Worm (Caenorhabditis elegans) whole organism, L1 larva: Measurements from ENCODE around the gene clec-32.

Experiments used
- alr-1 ChIP-seq: fragments of 200-800 bp; sonication (Bioruptor generic); optimal IDR thresholded peaks from 2 replicates; lab custom pipeline; 2018; ENCODE audit warnings: borderline replicate concordance, mild to moderate bottlenecking, missing genetic modification characterization, missing compliant biosample characterization
- aly-2 ChIP-seq: fragments of 150-350 bp; optimal IDR thresholded peaks from 2 replicates; lab custom pipeline; 2014; ENCODE audit warnings: missing biosample characterization, missing genetic modification characterization
- ama-1 ChIP-seq: fragments of 150-350 bp; optimal IDR thresholded peaks from 2 replicates; lab custom pipeline; 2014
- ceh-63 ChIP-seq: fragments of 200-800 bp; sonication (Bioruptor generic); optimal IDR thresholded peaks from 2 replicates; lab custom pipeline; 2018; ENCODE audit warnings: mild to moderate bottlenecking, missing genetic modification characterization, missing compliant biosample characterization
- ceh-8 ChIP-seq: fragments of 200-800 bp; sonication (Bioruptor generic); optimal IDR thresholded peaks from 2 replicates; lab custom pipeline; 2018; ENCODE audit warnings: mild to moderate bottlenecking, missing genetic modification characterization, moderate library complexity, missing compliant biosample characterization
- ceh-88 ChIP-seq: fragments of 200-800 bp; sonication (Bioruptor generic); IDR thresholded peaks from 2 replicates; pipeline ENCODE4 v1.3.6; 2022; ENCODE audit warnings: missing genetic modification characterization, missing compliant biosample characterization
- efl-1 ChIP-seq, 4 experiments: fragments of 150-350 bp; optimal IDR thresholded peaks in 3 of 4; peaks in 1 of 4; 1 replicate in 1 of 4; 2 replicates in 3 of 4; lab custom pipeline; 2014; ENCODE audit warnings: missing biosample characterization in 2 of 4, missing genetic modification characterization in 2 of 4, missing genetic modification reagents in 2 of 4
- efl-3 ChIP-seq: fragments of 200-800 bp; sonication (Bioruptor generic); optimal IDR thresholded peaks from 2 replicates; lab custom pipeline; 2018; ENCODE audit warnings: mild to moderate bottlenecking, missing genetic modification characterization, missing compliant biosample characterization
- egl-27 ChIP-seq, 2 experiments: fragments of 150-350 bp in 1 of 2; sonication (generic microtip); optimal IDR thresholded peaks; 3 replicates each; lab custom pipeline; 2017 to 2018; ENCODE audit warnings: missing biosample characterization in 2 of 2, missing genetic modification characterization in 2 of 2, missing genetic modification reagents in 2 of 2
- elt-2 ChIP-seq: sonication (generic microtip); optimal IDR thresholded peaks from 2 replicates; lab custom pipeline; 2016; ENCODE audit warnings: missing genetic modification characterization, mild to moderate bottlenecking, inconsistent platforms, missing compliant biosample characterization, missing genetic modification reagents
- fkh-10 ChIP-seq: sonication (generic microtip); optimal IDR thresholded peaks from 2 replicates; lab custom pipeline; 2017; ENCODE audit warnings: missing biosample characterization, missing genetic modification reagents, missing genetic modification characterization
- grh-1 ChIP-seq: fragments of 200-800 bp; sonication (Bioruptor generic); IDR thresholded peaks from 2 replicates; pipeline ENCODE4 v1.3.6; 2022; ENCODE audit warnings: missing genetic modification reagents, missing genetic modification characterization, missing compliant biosample characterization
- hpl-2 ChIP-seq: fragments of 150-350 bp; optimal IDR thresholded peaks from 2 replicates; lab custom pipeline; 2014; ENCODE audit warnings: missing biosample characterization, missing genetic modification reagents, missing genetic modification characterization
- irx-1 ChIP-seq: sonication (generic microtip); optimal IDR thresholded peaks from 2 replicates; lab custom pipeline; 2016; ENCODE audit warnings: missing genetic modification characterization, missing compliant biosample characterization
- lin-15B ChIP-seq: fragments of 150-350 bp; sonication (generic microtip); optimal IDR thresholded peaks from 3 replicates; lab custom pipeline; 2014; ENCODE audit warnings: missing biosample characterization, missing genetic modification characterization
- lir-3 ChIP-seq: sonication (generic microtip); optimal IDR thresholded peaks from 2 replicates; lab custom pipeline; 2016; ENCODE audit warnings: mild to moderate bottlenecking, missing genetic modification characterization, moderate library complexity, missing compliant biosample characterization; ENCODE audit not compliant: poor library complexity
- lsy-2 ChIP-seq, 2 experiments: fragments of 150-350 bp; optimal IDR thresholded peaks; 2 replicates each; lab custom pipeline; 2014; ENCODE audit warnings: missing biosample characterization in 2 of 2, missing genetic modification characterization in 2 of 2
- mab-9 ChIP-seq: fragments of 200-800 bp; sonication (Bioruptor generic); IDR thresholded peaks from 2 replicates; pipeline ENCODE4 v1.3.6; 2022; ENCODE audit warnings: missing genetic modification reagents, missing genetic modification characterization, missing compliant biosample characterization
- mef-2 ChIP-seq: fragments of 150-350 bp; optimal IDR thresholded peaks from 2 replicates; lab custom pipeline; 2014; ENCODE audit warnings: missing biosample characterization, missing genetic modification characterization
- mep-1 ChIP-seq: fragments of 150-350 bp; optimal IDR thresholded peaks from 2 replicates; lab custom pipeline; 2014; ENCODE audit warnings: missing biosample characterization, missing genetic modification characterization
- nhr-28 ChIP-seq: fragments of 150-350 bp; optimal IDR thresholded peaks from 2 replicates; lab custom pipeline; 2014; ENCODE audit warnings: missing biosample characterization, missing genetic modification characterization
- nhr-90 ChIP-seq: sonication (generic microtip); optimal IDR thresholded peaks from 2 replicates; lab custom pipeline; 2016; ENCODE audit warnings: mild to moderate bottlenecking, missing genetic modification characterization, missing compliant biosample characterization; ENCODE audit not compliant: poor library complexity
- pqm-1 ChIP-seq: sonication (generic microtip); optimal IDR thresholded peaks from 3 replicates; lab custom pipeline; 2017; ENCODE audit warnings: missing biosample characterization, missing genetic modification characterization
- rnt-1 ChIP-seq: sonication (generic microtip); optimal IDR thresholded peaks from 2 replicates; lab custom pipeline; 2016; ENCODE audit warnings: mild to moderate bottlenecking, missing genetic modification characterization, moderate library complexity, missing compliant biosample characterization
- skn-1 ChIP-seq: fragments of 150-350 bp; optimal IDR thresholded peaks from 2 replicates; lab custom pipeline; 2014; ENCODE audit warnings: missing biosample characterization, missing genetic modification characterization
- snpc-4 ChIP-seq: fragments of 150-350 bp; optimal IDR thresholded peaks from 2 replicates; lab custom pipeline; 2014; ENCODE audit warnings: missing biosample characterization, missing genetic modification characterization
- sox-4 ChIP-seq: sonication (generic microtip); optimal IDR thresholded peaks from 2 replicates; lab custom pipeline; 2016; ENCODE audit warnings: missing genetic modification characterization, missing compliant biosample characterization
- unc-130 ChIP-seq: fragments of 150-350 bp; optimal IDR thresholded peaks from 2 replicates; lab custom pipeline; 2017; ENCODE audit warnings: missing biosample characterization, missing genetic modification characterization, inconsistent platforms
- unc-86 ChIP-seq: sonication (generic microtip); optimal IDR thresholded peaks from 2 replicates; lab custom pipeline; 2016; ENCODE audit warnings: missing genetic modification characterization, missing compliant biosample characterization
- unc-98 ChIP-seq: fragments of 200-800 bp; sonication (Bioruptor generic); IDR thresholded peaks from 2 replicates; pipeline ENCODE4 v1.3.6; 2022; ENCODE audit warnings: missing genetic modification characterization, missing compliant biosample characterization
- ztf-4 ChIP-seq: fragments of 150-350 bp; optimal IDR thresholded peaks from 2 replicates; lab custom pipeline; 2014; ENCODE audit warnings: missing biosample characterization, missing genetic modification characterization

The clec-32 gene

ce11 chrV:16865404-16865803 lies 3.8 kb upstream of the clec-32 start, which contains the start of gene clec-28:
Gene clec-28, plus strand, starts transcription at chrV:16865704.
- TF ChIP-seq fkh-10 (GFP tag; lab: Kevin White, UChicago) (no peak), nhr-90 (tag; lab: Kevin White, UChicago) (no peak), skn-1 (no peak), pqm-1 (no peak), lin-15B (no peak), egl-27 (tag; optimal IDR thresholded peaks at IDR 0.05; lab: Kevin White, UChicago) (no peak), efl-1 (optimal IDR thresholded peaks at IDR 0.05; lab: Kevin White, UChicago) (no peak), efl-1 (GFP tag; optimal IDR thresholded peaks at IDR 0.05 in 1 of 2; lab: Kevin White, UChicago) (no peak), ceh-8 (GFP tag; lab: Kevin White, UChicago) (no peak), nhr-28 (tag; lab: Kevin White, UChicago) (no peak), mab-9 (no peak), unc-86 (tag; lab: Kevin White, UChicago) (no peak)
- TF ChIP-seq, all 84 proteins: peak for 0

DNA sequence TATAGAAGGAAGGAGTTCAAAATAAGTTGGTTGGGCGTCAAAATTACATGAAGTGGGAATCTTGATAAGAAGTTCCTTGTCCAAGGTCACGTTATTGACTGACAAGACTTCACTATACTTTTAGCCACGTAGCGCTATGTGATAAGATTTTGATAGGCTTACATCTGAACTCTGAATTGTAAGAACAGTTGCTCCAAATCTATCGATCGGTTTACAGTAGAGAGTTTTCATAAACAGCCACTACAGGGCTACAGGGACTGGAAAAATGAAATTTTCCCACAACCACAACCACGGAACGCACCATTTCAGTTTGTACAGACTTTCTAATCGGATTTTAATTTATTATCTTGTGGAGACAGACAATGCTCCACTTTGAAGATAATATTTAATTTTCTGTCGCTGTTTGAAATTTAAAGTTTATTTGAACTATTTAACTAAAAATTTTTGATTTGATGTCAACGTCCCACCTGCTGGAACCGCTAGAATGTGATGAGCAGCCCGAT lies 3.6 kb downstream of the clec-32 start, which contains the start of the genes clec-31 and clec-22:
Gene clec-31 (minus strand): TSS at position 101 of the 503 bp plus-strand sequence.
Gene clec-22 (plus strand): TSS at position 453 of the 503 bp plus-strand sequence.
- no peak for TF ChIP-seq lsy-2 (tag; optimal IDR thresholded peaks at IDR 0.05; lab: Kevin White, UChicago)
- no peak for TF ChIP-seq aly-2 (tag; lab: Kevin White, UChicago)
- no peak for TF ChIP-seq ceh-63
- TF ChIP-seq grh-1 (GFP tag; lab: Robert Waterston, UW): no peak

DNA sequence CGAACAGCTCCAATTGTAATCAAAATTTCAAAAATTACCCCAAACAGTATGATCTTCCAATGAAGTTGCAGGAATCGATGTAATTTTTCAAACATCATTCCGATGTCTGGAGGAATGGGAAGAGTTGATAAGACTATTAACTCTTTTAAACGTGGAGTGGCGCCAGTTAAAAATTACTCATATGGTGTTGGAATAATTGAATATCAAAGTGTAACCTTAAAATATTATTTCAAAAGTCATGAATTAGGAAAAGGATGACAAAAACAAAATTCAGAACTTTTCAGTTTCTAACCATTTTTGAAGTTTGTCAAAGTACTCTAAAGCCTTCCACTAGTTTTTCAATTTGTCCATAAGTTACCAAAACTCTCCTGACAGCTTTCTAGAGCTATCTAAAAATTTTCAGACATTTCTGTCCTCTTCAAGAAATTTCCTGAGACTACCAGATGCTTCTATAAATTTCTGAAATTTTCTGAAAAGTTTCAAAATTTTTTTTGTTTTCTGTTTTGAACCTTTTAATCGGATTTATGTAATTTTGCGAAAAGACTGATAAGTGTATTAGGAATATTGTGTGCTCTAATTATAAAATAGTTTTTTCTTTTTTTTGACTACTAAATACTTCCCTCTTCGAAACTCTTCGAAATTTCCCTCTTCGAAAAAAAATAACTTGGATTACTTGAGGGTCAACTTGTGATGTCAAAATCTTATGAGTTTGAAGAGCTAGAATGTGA lies 7.5 kb downstream of the clec-32 start, which contains the start of the genes clec-35 and clec-27:
Gene clec-35 (minus strand): TSS at position 101 of the 728 bp plus-strand sequence.
Gene clec-27 (plus strand): TSS at position 678 of the 728 bp plus-strand sequence.
- TF ChIP-seq lir-3 (tag; lab: Kevin White, UChicago) (no peak), alr-1 (tag; lab: Kevin White, UChicago) (no peak), ceh-88 (GFP tag; lab: Robert Waterston, UW) (no peak), hpl-2 (GFP tag; lab: Kevin White, UChicago) (no peak), egl-27 (tag; optimal IDR thresholded peaks at IDR 0.05; lab: Kevin White, UChicago) (no peak), mep-1 (tag; lab: Kevin White, UChicago) (no peak), unc-130 (tag; lab: Kevin White, UChicago) (no peak), irx-1 (tag; lab: Kevin White, UChicago) (no peak), sox-4 (no peak), ztf-4 (tag; lab: Kevin White, UChicago) (no peak), ama-1 (lab: Kevin White, UChicago) (no peak), efl-1 (optimal IDR thresholded peaks at IDR 0.05; lab: Kevin White, UChicago) (no peak), efl-1 (GFP tag; optimal IDR thresholded peaks at IDR 0.05 in 1 of 2; lab: Kevin White, UChicago) (no peak), unc-98 (GFP tag; lab: Robert Waterston, UW) (no peak), rnt-1 (tag; lab: Kevin White, UChicago) (no peak), mef-2 (no peak), lsy-2 (tag; optimal IDR thresholded peaks at IDR 0.05; lab: Kevin White, UChicago) (no peak)

DNA sequence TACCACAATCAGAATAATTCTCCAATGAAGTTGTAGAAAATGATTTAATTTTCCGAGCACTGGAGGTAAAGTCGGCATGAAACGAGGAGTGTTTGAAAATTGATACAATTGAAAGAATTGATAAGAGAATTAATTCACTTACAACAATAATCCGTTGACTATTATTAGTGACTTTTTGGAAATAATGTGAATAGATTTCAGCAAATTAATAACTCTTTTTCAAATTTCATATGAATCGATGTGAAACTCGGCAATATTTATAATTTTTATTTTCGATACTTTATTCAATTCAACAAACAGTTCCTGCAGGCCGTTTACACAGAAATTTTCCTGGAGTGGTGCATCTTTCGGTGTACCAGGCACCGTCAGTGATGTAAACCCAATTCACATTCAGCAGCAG lies 9.6 kb downstream of the clec-32 start, which contains the start of gene clec-37:
Gene clec-37 (minus strand): TSS at position 101 of the 400 bp plus-strand sequence.
- TF ChIP-seq ceh-88 (GFP tag; lab: Robert Waterston, UW): no peak
- no peak for TF ChIP-seq snpc-4 (tag; lab: Kevin White, UChicago)
- TF ChIP-seq egl-27 (tag; optimal IDR thresholded peaks at IDR 0.05; lab: Kevin White, UChicago): no peak
- no peak for TF ChIP-seq efl-3 (GFP tag; lab: Kevin White, UChicago)

- TF ChIP-seq lir-3 (tag; lab: Kevin White, UChicago): no peak
- TF ChIP-seq elt-2 (tag; lab: Kevin White, UChicago): peak; percentile 44
- TF ChIP-seq irx-1 (tag; lab: Kevin White, UChicago): no peak
These were observed 13.1 kb downstream of the clec-32 start, which contains the start of the genes clec-36 and clec-26 for ce11 chrV:16848498-16848897. Gene clec-36, minus strand, starts transcription at chrV:16848598. Gene clec-26, plus strand, starts transcription at chrV:16848611.
